Worm (Caenorhabditis elegans) whole organism, young adult: ENCODE measurements around the gene try-5.

Experiments used
- C17E4.6 ChIP-seq: fragments of 200-800 bp; sonication (Bioruptor generic); IDR thresholded peaks from 2 replicates; pipeline ENCODE4 v1.3.6; 2022; ENCODE audit warnings: missing genetic modification reagents, missing genetic modification characterization, missing compliant biosample characterization
- F10E7.11 ChIP-seq: sonication (generic microtip); optimal IDR thresholded peaks from 2 replicates; lab custom pipeline; 2017; ENCODE audit warnings: mild to moderate bottlenecking, missing genetic modification characterization, moderate library complexity, missing compliant biosample characterization
- F22D6.2 ChIP-seq: sonication (generic microtip); optimal IDR thresholded peaks from 2 replicates; lab custom pipeline; 2016; ENCODE audit warnings: mild to moderate bottlenecking, missing genetic modification characterization, missing compliant biosample characterization
- F52B5.7 ChIP-seq: sonication (generic microtip); optimal IDR thresholded peaks from 2 replicates; lab custom pipeline; 2016; ENCODE audit warnings: mild to moderate bottlenecking, missing genetic modification characterization, missing compliant biosample characterization
- F57A8.1 ChIP-seq: fragments of 200-800 bp; sonication (Bioruptor generic); optimal IDR thresholded peaks from 2 replicates; lab custom pipeline; 2018; ENCODE audit warnings: mild to moderate bottlenecking, missing genetic modification characterization, moderate library complexity, missing compliant biosample characterization
- Y53G8AR.9 ChIP-seq: fragments of 200-800 bp; sonication (Bioruptor generic); conservative IDR thresholded peaks from 2 replicates; pipeline ENCODE4 v1.3.6; 2022; ENCODE audit warnings: missing genetic modification reagents, missing genetic modification characterization, missing compliant biosample characterization
- ZK185.1 ChIP-seq: sonication (generic microtip); optimal IDR thresholded peaks from 2 replicates; lab custom pipeline; 2016; ENCODE audit warnings: mild to moderate bottlenecking, missing genetic modification characterization, missing compliant biosample characterization; ENCODE audit not compliant: poor library complexity, severe bottlenecking
- akir-1 ChIP-seq: fragments of 200-800 bp; sonication (Bioruptor generic); optimal IDR thresholded peaks from 2 replicates; lab custom pipeline; 2018; ENCODE audit warnings: mild to moderate bottlenecking, missing genetic modification characterization, moderate library complexity, missing compliant biosample characterization
- attf-6 ChIP-seq: fragments of 200-800 bp; sonication (Bioruptor generic); IDR thresholded peaks from 2 replicates; pipeline ENCODE4 v1.3.6; 2022; ENCODE audit warnings: missing genetic modification reagents, missing genetic modification characterization, missing compliant biosample characterization
- ccch-3 ChIP-seq: fragments of 200-800 bp; sonication (Bioruptor generic); optimal IDR thresholded peaks from 2 replicates; lab custom pipeline; 2018; ENCODE audit warnings: mild to moderate bottlenecking, missing genetic modification characterization, missing compliant biosample characterization
- ceh-100 ChIP-seq: fragments of 200-800 bp; sonication (Bioruptor generic); IDR thresholded peaks from 2 replicates; pipeline ENCODE4 v1.3.6; 2022; ENCODE audit warnings: missing genetic modification reagents, missing genetic modification characterization, missing compliant biosample characterization
- ceh-27 ChIP-seq: fragments of 200-800 bp; sonication (Bioruptor generic); optimal IDR thresholded peaks from 2 replicates; lab custom pipeline; 2018; ENCODE audit warnings: mild to moderate bottlenecking, missing genetic modification characterization, moderate library complexity, missing compliant biosample characterization
- ceh-40 ChIP-seq: fragments of 200-800 bp; sonication (Bioruptor generic); IDR thresholded peaks from 2 replicates; pipeline ENCODE4 v1.3.6; 2022; ENCODE audit warnings: missing genetic modification characterization, missing compliant biosample characterization
- die-1 ChIP-seq: sonication (generic microtip); optimal IDR thresholded peaks from 2 replicates; lab custom pipeline; 2016; ENCODE audit warnings: missing genotype, mild to moderate bottlenecking, missing genetic modification characterization, missing compliant biosample characterization
- dpl-1 ChIP-seq: fragments of 150-350 bp; optimal IDR thresholded peaks from 2 replicates; lab custom pipeline; 2014; ENCODE audit warnings: missing biosample characterization, missing genetic modification reagents, missing genetic modification characterization
- efl-1 ChIP-seq: fragments of 150-350 bp; optimal IDR thresholded peaks from 2 replicates; lab custom pipeline; 2014; ENCODE audit warnings: missing biosample characterization, missing genetic modification reagents, missing genetic modification characterization
- egl-18 ChIP-seq: fragments of 200-800 bp; sonication (Bioruptor generic); IDR thresholded peaks from 2 replicates; pipeline ENCODE4 v1.3.6; 2022; ENCODE audit warnings: missing genetic modification reagents, missing genetic modification characterization, missing compliant biosample characterization
- egl-44 ChIP-seq: fragments of 200-800 bp; sonication (Bioruptor generic); IDR thresholded peaks from 2 replicates; pipeline ENCODE4 v1.3.6; 2022; ENCODE audit warnings: missing genetic modification reagents, missing genetic modification characterization, missing compliant biosample characterization
- hlh-26 ChIP-seq: fragments of 200-800 bp; sonication (Bioruptor generic); conservative IDR thresholded peaks from 2 replicates; pipeline ENCODE4 v1.3.6; 2022; ENCODE audit warnings: missing genetic modification reagents, missing genetic modification characterization, missing compliant biosample characterization
- let-607 ChIP-seq, 2 experiments: fragments of 200-800 bp in 1 of 2; sonication (Bioruptor generic) in 1 of 2; sonication (generic microtip) in 1 of 2; optimal IDR thresholded peaks; 2 replicates each; lab custom pipeline; 2016 to 2018; ENCODE audit warnings: mild to moderate bottlenecking in 2 of 2, missing compliant biosample characterization in 2 of 2, missing genetic modification characterization in 2 of 2, moderate library complexity in 2 of 2, missing genotype in 1 of 2
- lin-35 ChIP-seq, 3 experiments: fragments of 150-350 bp in 2 of 3; sonication (generic microtip) in 1 of 3; optimal IDR thresholded peaks; 2 replicates each; lab custom pipeline; 2014 to 2018; ENCODE audit warnings: missing biosample characterization in 3 of 3, missing genetic modification characterization in 3 of 3, missing genetic modification reagents in 3 of 3
- lin-54 ChIP-seq: fragments of 200-800 bp; sonication (Bioruptor generic); optimal IDR thresholded peaks from 2 replicates; lab custom pipeline; 2018; ENCODE audit warnings: mild to moderate bottlenecking, missing genetic modification characterization, missing compliant biosample characterization
- lsy-27 ChIP-seq: sonication (generic microtip); optimal IDR thresholded peaks from 2 replicates; lab custom pipeline; 2017; ENCODE audit warnings: missing genetic modification characterization, mild to moderate bottlenecking, missing compliant biosample characterization, antibody characterized with exemption, missing genotype, borderline replicate concordance; ENCODE audit not compliant: insufficient read depth
- madf-3 ChIP-seq: fragments of 200-800 bp; sonication (Bioruptor generic); IDR thresholded peaks from 2 replicates; pipeline ENCODE4 v1.3.6; 2022; ENCODE audit warnings: missing genetic modification reagents, missing genetic modification characterization, missing compliant biosample characterization
- madf-6 ChIP-seq: fragments of 200-800 bp; sonication (Bioruptor generic); IDR thresholded peaks from 2 replicates; pipeline ENCODE4 v1.3.6; 2022; ENCODE audit warnings: missing genetic modification reagents, missing genetic modification characterization, missing compliant biosample characterization
- mel-28 ChIP-seq: sonication (generic microtip); optimal IDR thresholded peaks from 2 replicates; lab custom pipeline; 2016; ENCODE audit warnings: borderline replicate concordance, mild to moderate bottlenecking, missing genetic modification characterization, missing compliant biosample characterization
- mes-4 ChIP-seq: sonication (generic microtip); optimal IDR thresholded peaks from 2 replicates; lab custom pipeline; 2016; ENCODE audit warnings: missing genotype, missing genetic modification characterization, missing compliant biosample characterization
- mxl-1 ChIP-seq: sonication (generic microtip); optimal IDR thresholded peaks from 2 replicates; lab custom pipeline; 2016; ENCODE audit warnings: missing genetic modification characterization, missing compliant biosample characterization
- nfya-1 ChIP-seq: sonication (generic microtip); optimal IDR thresholded peaks from 2 replicates; lab custom pipeline; 2017; ENCODE audit warnings: antibody characterized with exemption, missing compliant biosample characterization, missing genetic modification characterization, borderline replicate concordance; ENCODE audit not compliant: insufficient read depth
- nfya-2 ChIP-seq: fragments of 200-800 bp; sonication (Bioruptor generic); IDR thresholded peaks from 2 replicates; pipeline ENCODE4 v1.3.6; 2022; ENCODE audit warnings: missing genetic modification reagents, missing genetic modification characterization, missing compliant biosample characterization
- nhr-120 ChIP-seq: fragments of 200-800 bp; sonication (Bioruptor generic); IDR thresholded peaks from 2 replicates; pipeline ENCODE4 v1.3.6; 2022; ENCODE audit warnings: missing genetic modification characterization, missing compliant biosample characterization
- nhr-27 ChIP-seq: fragments of 200-800 bp; sonication (Bioruptor generic); optimal IDR thresholded peaks from 2 replicates; lab custom pipeline; 2018; ENCODE audit warnings: mild to moderate bottlenecking, missing genetic modification characterization, moderate library complexity, missing compliant biosample characterization
- nhr-80 ChIP-seq: sonication (generic microtip); optimal IDR thresholded peaks from 2 replicates; lab custom pipeline; 2016; ENCODE audit warnings: missing genetic modification characterization, missing compliant biosample characterization
- repo-1 ChIP-seq: sonication (generic microtip); optimal IDR thresholded peaks from 2 replicates; lab custom pipeline; 2017; ENCODE audit warnings: mild to moderate bottlenecking, missing genetic modification characterization, missing compliant biosample characterization
- sdz-38 ChIP-seq: sonication (generic microtip); optimal IDR thresholded peaks from 2 replicates; lab custom pipeline; 2016; ENCODE audit warnings: missing genotype, missing genetic modification characterization, missing compliant biosample characterization
- snpc-1.3 ChIP-seq: sonication (generic microtip); optimal IDR thresholded peaks from 2 replicates; lab custom pipeline; 2017; ENCODE audit warnings: missing genetic modification characterization, mild to moderate bottlenecking, missing compliant biosample characterization, antibody characterized with exemption, moderate library complexity, missing genotype, missing genetic modification reagents; ENCODE audit not compliant: insufficient read depth
- snpc-3.4 ChIP-seq: sonication (generic microtip); optimal IDR thresholded peaks from 2 replicates; lab custom pipeline; 2017; ENCODE audit warnings: missing genetic modification characterization, mild to moderate bottlenecking, missing compliant biosample characterization, antibody characterized with exemption, moderate library complexity, missing genotype, missing genetic modification reagents
- unc-130 ChIP-seq: sonication (generic microtip); optimal IDR thresholded peaks from 2 replicates; lab custom pipeline; 2016; ENCODE audit warnings: missing genetic modification reagents, missing genetic modification characterization, missing compliant biosample characterization
- unc-62 ChIP-seq: fragments of 150-350 bp; optimal IDR thresholded peaks from 2 replicates; lab custom pipeline; 2014; ENCODE audit warnings: missing biosample characterization, missing genetic modification reagents, missing genetic modification characterization
- zfh-2 ChIP-seq: fragments of 200-800 bp; sonication (Bioruptor generic); conservative IDR thresholded peaks from 2 replicates; pipeline ENCODE4 v1.3.6; 2022; ENCODE audit warnings: missing genetic modification reagents, missing genetic modification characterization, missing compliant biosample characterization
- zim-3 ChIP-seq: sonication (generic microtip); optimal IDR thresholded peaks from 2 replicates; lab custom pipeline; 2017; ENCODE audit warnings: mild to moderate bottlenecking, missing genetic modification characterization, moderate library complexity, missing compliant biosample characterization
- ztf-25 ChIP-seq: fragments of 200-800 bp; sonication (Bioruptor generic); IDR thresholded peaks from 2 replicates; pipeline ENCODE4 v1.3.6; 2022; ENCODE audit warnings: missing genetic modification reagents, missing genetic modification characterization, missing compliant biosample characterization
- ztf-3 ChIP-seq: fragments of 200-800 bp; sonication (Bioruptor generic); optimal IDR thresholded peaks from 2 replicates; lab custom pipeline; 2018; ENCODE audit warnings: mild to moderate bottlenecking, missing genetic modification characterization, missing compliant biosample characterization

The try-5 gene

ce11 chrV:9321185-9321584, 25.7 kb upstream of the try-5 start, which contains the start of gene F44A2.7:
TSS of gene F44A2.7 (plus strand) at chrV:9321485.
- no peak for TF ChIP-seq ztf-3 (GFP tag; lab: Kevin White, UChicago)
- peak; percentile 33 for TF ChIP-seq nhr-80 (tag; lab: Kevin White, UChicago)
- no peak for TF ChIP-seq lsy-27 (tag; lab: Kevin White, UChicago)
- no peak for TF ChIP-seq zfh-2 (GFP tag; lab: Robert Waterston, UW)
- TF ChIP-seq F10E7.11 = no peak
- no peak for TF ChIP-seq ZK185.1
- TF ChIP-seq hlh-26 = no peak

DNA sequence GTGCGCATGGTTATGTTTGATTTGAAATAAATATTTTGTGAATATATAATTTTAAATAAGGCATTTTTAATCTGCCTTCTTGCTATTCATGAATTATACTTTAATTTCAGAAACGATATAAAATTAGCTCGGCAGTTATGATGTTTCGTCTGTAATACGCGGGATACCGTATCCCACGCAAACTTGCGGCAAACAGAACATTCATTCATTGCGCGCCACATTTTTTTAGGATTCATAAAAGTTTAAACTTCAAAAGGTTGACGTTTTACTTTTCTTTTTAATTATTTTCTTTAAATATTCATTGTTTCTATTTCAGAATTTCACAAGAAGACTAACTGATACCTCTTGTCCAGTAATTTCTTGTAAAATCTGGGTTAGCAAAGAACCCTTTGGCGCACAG, 24.0 kb upstream of the try-5 start, which contains the start of gene tag-153:
tag-153 (plus strand) TSS at position 200 of the 400 bp plus-strand sequence.
- TF ChIP-seq lin-35 (GFP tag; optimal IDR thresholded peaks at IDR 0.05; lab: Kevin White, UChicago) = no peak
- no peak for TF ChIP-seq egl-44 (GFP tag; lab: Robert Waterston, UW)
- TF ChIP-seq lin-54 (GFP tag; lab: Kevin White, UChicago) = no peak
- no peak for TF ChIP-seq die-1 (tag; lab: Kevin White, UChicago)
- TF ChIP-seq akir-1 = no peak
- no peak for TF ChIP-seq nhr-27
- no peak for TF ChIP-seq mxl-1 (tag; lab: Kevin White, UChicago)
- TF ChIP-seq F22D6.2 (tag; lab: Kevin White, UChicago) = no peak
- no peak for TF ChIP-seq snpc-3.4 (tag; lab: Kevin White, UChicago)
- TF ChIP-seq nfya-1 (tag; lab: Kevin White, UChicago) = no peak
- no peak for TF ChIP-seq sdz-38 (tag; lab: Kevin White, UChicago)
- peak; percentile 62; the same call in 1 of the 2 replicates for TF ChIP-seq madf-6
- TF ChIP-seq mel-28 (tag; lab: Kevin White, UChicago) = no peak
- TF ChIP-seq efl-1 (GFP tag; lab: Kevin White, UChicago) = peak; percentile 66
- peak; percentile 17 for TF ChIP-seq dpl-1
- TF ChIP-seq let-607 (tag; optimal IDR thresholded peaks at IDR 0.05; lab: Kevin White, UChicago) = no peak

DNA sequence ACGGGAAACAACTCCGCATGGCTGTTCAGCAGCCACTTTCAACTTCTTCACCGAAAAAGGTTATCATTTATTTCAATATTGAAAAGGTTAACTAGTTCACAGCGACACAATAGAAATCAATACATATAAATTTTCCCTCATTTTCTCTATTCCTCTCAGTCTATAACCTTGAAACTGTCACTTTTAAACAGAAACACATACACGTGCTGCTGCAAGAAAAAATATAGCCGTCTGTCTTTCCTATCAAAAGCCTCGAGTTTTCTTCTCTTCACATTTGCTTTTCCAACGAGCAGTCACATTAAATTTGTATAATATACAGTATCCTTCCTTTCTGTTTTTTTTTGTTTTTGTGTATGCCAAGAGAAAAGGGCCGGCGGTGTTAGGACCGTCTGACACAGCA, 22.7 kb upstream of the try-5 start:
- TF ChIP-seq ceh-27 (GFP tag; lab: Kevin White, UChicago) (no peak), unc-62 (GFP tag; lab: Kevin White, UChicago) (no peak), nhr-80 (tag; lab: Kevin White, UChicago) (peak; percentile 54), Y53G8AR.9 (GFP tag; lab: Robert Waterston, UW) (no peak)
- TF ChIP-seq, all 124 proteins: peak for 1

DNA sequence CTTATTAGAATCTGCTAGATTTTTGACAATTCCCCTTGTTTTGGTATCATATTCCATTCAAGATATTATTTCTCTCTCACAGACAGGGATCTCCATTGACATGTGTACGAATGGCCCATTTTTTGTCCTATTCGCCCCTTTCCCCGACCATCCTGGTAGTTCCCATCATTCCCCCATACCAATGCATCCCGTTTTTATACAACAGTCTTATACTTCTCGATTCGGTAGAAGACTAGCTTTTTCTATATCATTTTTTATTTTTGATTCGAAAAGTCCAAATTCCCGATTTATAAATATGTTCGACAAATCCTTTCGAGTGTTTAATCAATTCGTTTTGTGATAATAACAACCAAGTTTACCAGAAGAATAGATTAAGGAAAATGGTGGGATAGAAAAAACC, 19.9 kb upstream of the try-5 start:
- TF ChIP-seq zim-3 = no peak
- TF ChIP-seq sdz-38 (tag; lab: Kevin White, UChicago) = no peak
- no peak for TF ChIP-seq attf-6 (GFP tag; lab: Robert Waterston, UW)
- no peak for TF ChIP-seq F52B5.7 (tag; lab: Kevin White, UChicago)
- no peak for TF ChIP-seq egl-18 (GFP tag; lab: Robert Waterston, UW)
- no peak for TF ChIP-seq F57A8.1 (GFP tag; lab: Kevin White, UChicago)
- no peak for TF ChIP-seq ztf-25 (GFP tag; lab: Robert Waterston, UW)
- TF ChIP-seq repo-1 (tag; lab: Kevin White, UChicago) = no peak
- no peak for TF ChIP-seq efl-1 (GFP tag; lab: Kevin White, UChicago)
- TF ChIP-seq C17E4.6 (GFP tag; lab: Robert Waterston, UW) = no peak
- no peak for TF ChIP-seq ztf-3 (GFP tag; lab: Kevin White, UChicago)
- TF ChIP-seq ceh-40 (GFP tag; lab: Robert Waterston, UW) = no peak
- TF ChIP-seq nfya-2 (GFP tag; lab: Robert Waterston, UW) = no peak
- no peak for TF ChIP-seq nhr-120
- no peak for TF ChIP-seq lsy-27 (tag; lab: Kevin White, UChicago)
- no peak for TF ChIP-seq ccch-3 (GFP tag; lab: Kevin White, UChicago)
- no peak for TF ChIP-seq unc-130 (GFP tag; lab: Kevin White, UChicago)
- TF ChIP-seq nhr-27 = no peak
- no peak for TF ChIP-seq mes-4 (tag; lab: Kevin White, UChicago)
- no peak for TF ChIP-seq snpc-1.3 (tag; lab: Kevin White, UChicago)
- TF ChIP-seq egl-44 (GFP tag; lab: Robert Waterston, UW) = no peak
- peak in 1 of 3 experiments; percentile 12 for TF ChIP-seq lin-35 (GFP tag; optimal IDR thresholded peaks at IDR 0.05; lab: Kevin White, UChicago)
- 0 out of 2 replicates have a peak, but pooled peaks have one; percentile 31 for TF ChIP-seq madf-3 (GFP tag; lab: Robert Waterston, UW)
- no peak for TF ChIP-seq ceh-100 (GFP tag; lab: Robert Waterston, UW)
